Fruit fly (Drosophila melanogaster) Kc167 (cell line): Measurements from ENCODE around the gene CG43094.

Experiments used
- Myc ChIP-seq: fragments of >200 bp; optimal IDR thresholded peaks from 2 replicates; lab custom pipeline; 2017; ENCODE audit warnings: missing external identifiers
- Sin3A ChIP-seq: fragments of >200 bp; optimal IDR thresholded peaks from 2 replicates; lab custom pipeline; 2018; ENCODE audit warnings: missing external identifiers
- h ChIP-seq: fragments of >200 bp; optimal IDR thresholded peaks from 3 replicates; lab custom pipeline; 2018; ENCODE audit warnings: missing external identifiers
- insv ChIP-seq: fragments of >200 bp; optimal IDR thresholded peaks from 3 replicates; lab custom pipeline; 2018; ENCODE audit warnings: missing external identifiers
- psq ChIP-seq: fragments of >200 bp; optimal IDR thresholded peaks from 2 replicates; lab custom pipeline; 2017; ENCODE audit warnings: missing external identifiers
- ttk ChIP-seq: sonication (Bioruptor generic); optimal IDR thresholded peaks from 2 replicates; lab custom pipeline; 2017; ENCODE audit warnings: missing external identifiers

CG43094 gene

DNA sequence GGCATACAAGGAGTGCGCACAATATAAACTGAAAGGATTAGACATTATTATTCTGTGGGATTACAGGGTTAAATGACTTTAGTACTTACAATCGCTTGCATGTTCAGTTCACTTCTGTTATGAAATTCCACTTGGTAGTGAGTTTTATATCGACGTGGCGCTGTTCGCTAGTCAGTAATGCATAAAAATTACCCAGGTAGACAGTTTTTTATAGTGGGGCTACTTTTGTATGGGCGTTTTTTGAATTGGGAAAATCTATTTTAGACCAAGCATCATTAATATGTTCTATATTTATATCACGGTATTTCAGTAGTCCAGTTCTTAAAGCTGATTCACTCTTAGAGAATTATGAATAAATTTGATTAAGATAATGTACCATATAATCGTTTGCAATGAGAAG is 883 bp upstream of the CG43094 start, which contains the start of gene CG43095:
Gene CG43095 (minus strand): TSS at position 101 of the 400 bp plus-strand sequence.
- TF ChIP-seq ttk (lab: Kevin White, UChicago) (no peak), Myc (lab: Kevin White, UChicago) (no peak), h (lab: Kevin White, UChicago) (no peak), Sin3A (lab: Kevin White, UChicago) (no peak)

DNA sequence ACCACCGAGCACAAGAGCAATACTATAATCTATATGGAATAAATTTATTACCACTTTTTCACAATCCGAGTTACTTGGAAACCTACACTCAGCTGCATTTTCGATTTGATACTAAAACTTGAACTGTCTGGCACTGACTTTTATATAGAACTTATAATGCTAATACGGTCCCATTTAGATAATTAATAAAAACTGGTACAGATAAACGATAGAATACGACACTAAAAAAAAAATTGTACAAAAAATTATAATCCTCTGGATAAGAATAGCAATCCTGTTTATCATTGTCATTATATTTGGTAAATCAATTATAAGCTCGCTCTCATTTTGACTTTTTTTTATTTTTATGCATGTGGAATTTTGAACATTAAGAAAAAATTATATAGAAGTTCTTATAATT is 580 bp downstream of the CG43094 start, which contains the start of gene CG43093:
Gene CG43093 (minus strand): TSS at position 101 of the 400 bp plus-strand sequence.
- TF ChIP-seq h (lab: Kevin White, UChicago) (no peak), psq (no peak), ttk (lab: Kevin White, UChicago) (no peak), Sin3A (lab: Kevin White, UChicago) (no peak), Myc (lab: Kevin White, UChicago) (no peak), insv (lab: Kevin White, UChicago) (no peak)

DNA sequence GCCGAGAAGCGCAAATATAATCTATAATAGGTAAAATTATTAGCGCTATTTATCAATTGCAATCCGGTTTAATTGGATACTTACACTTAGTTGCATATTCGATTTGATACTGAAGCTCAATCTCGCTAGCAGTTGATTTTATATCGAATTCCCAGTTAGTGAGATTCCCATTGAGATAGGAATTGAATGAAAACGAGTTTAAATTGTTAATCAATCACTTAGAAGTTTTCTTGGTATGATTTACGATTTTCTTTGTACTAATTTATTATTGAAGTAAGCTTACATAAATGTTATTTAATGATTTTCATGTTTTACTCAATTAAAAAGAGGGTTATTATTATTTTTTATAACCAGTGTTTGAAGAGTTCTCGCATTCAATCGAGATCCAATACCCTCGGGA is 1.2 kb downstream of the CG43094 start, which contains the start of gene CG43092:
Gene CG43092 (minus strand): TSS at position 101 of the 400 bp plus-strand sequence.
- TF ChIP-seq psq, result no peak
- no peak for TF ChIP-seq Sin3A (lab: Kevin White, UChicago)
- TF ChIP-seq h (lab: Kevin White, UChicago), result no peak
- no peak for TF ChIP-seq insv (lab: Kevin White, UChicago)
- no peak for TF ChIP-seq ttk (lab: Kevin White, UChicago)
- TF ChIP-seq Myc (lab: Kevin White, UChicago), result no peak

DNA sequence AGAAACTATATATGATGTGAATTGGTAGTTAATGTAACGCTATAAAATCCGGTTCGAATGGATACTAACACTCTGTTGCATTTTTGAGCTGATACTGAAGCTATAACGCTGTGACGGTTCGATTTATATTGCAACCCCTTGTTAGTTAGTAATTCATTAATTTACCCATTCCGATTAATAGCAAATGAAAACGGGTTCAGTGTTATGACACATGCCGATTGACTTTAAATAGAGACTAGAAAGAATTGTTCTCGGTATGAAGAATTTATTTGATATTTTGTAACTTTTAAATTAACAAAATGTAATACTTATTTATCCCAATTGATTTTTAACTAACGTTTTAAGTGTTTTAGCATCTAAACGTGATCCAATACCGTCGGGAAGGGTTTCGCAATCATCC is 2.2 kb downstream of the CG43094 start, which contains the start of gene CG43091:
Gene CG43091 (minus strand): TSS at position 101 of the 400 bp plus-strand sequence.
- TF ChIP-seq Myc (lab: Kevin White, UChicago) (no peak), h (lab: Kevin White, UChicago) (no peak), insv (lab: Kevin White, UChicago) (no peak), Sin3A (lab: Kevin White, UChicago) (no peak), ttk (lab: Kevin White, UChicago) (no peak), psq (no peak)

DNA sequence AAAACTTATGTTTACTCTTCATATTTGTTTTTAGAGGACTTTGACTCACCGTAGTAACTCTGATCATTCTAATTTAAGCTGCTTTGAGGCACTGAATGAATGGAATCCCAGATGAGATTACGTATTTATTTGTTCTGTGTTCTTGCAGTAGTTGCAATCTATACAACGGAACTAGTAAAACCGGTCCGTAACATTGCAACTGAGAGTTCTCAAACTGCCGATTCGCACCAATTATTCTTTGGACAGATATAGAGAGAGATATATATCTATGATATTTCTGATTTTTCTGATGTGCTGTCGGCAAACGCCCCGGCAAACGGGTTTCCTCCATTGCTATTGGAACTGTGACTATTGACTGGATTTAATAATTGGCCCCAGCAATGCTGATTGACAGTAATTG is 3.2 kb downstream of the CG43094 start, which contains the start of gene CG13841:
Gene CG13841 (minus strand): TSS at position 101 of the 400 bp plus-strand sequence.
- TF ChIP-seq insv (lab: Kevin White, UChicago), result no peak
- no peak for TF ChIP-seq psq
- no peak for TF ChIP-seq Myc (lab: Kevin White, UChicago)

DNA sequence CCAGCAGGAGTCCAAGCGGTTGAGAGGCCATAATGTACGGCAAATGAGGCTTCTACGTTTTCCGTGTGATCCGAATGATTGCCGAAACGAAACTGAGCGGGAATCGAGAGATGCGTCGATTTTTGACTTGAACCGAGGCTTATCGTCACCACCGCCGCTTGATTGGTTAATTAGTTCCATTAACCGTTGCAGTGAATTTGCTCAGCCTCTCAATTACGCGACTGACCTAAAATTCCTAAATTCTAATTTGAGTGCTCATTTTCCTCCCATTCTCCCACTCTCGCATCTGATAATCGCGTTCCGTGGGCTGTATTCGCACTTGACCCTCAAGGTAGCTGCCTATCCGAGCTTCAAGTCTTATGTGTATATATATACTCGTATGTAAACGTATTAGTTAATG is 4.7 kb downstream of the CG43094 start, which contains the start of gene Nepl15:
Gene Nepl15 (minus strand): TSS at position 101 of the 400 bp plus-strand sequence.
- TF ChIP-seq insv (lab: Kevin White, UChicago) (no peak), psq (no peak), h (lab: Kevin White, UChicago) (no peak), Myc (lab: Kevin White, UChicago) (no peak), Sin3A (lab: Kevin White, UChicago) (no peak), ttk (lab: Kevin White, UChicago) (no peak)

DNA sequence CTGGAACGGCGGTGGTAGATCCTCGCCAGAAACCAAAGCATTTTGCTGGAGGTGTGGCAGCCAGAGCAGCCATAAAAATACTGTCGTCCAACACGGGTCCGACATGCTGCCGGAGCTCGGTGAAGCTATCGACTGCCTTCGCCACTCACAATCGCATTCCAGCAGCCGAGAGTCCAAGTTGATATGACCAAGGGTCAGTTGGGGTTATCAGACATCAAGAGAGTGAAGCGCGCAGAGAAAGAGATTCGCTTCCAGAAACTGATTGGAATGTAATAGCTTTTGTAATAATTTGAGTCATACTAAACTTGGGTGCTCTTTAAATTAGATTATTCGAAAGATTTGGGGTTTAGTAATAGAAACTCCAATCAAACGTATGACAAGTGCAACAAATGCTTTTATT is 7.2 kb downstream of the CG43094 start, which contains the start of gene Nepl14:
Gene Nepl14 (minus strand): TSS at position 125 of the 400 bp plus-strand sequence.
- TF ChIP-seq psq (no peak), Sin3A (lab: Kevin White, UChicago) (no peak), insv (lab: Kevin White, UChicago) (no peak), h (lab: Kevin White, UChicago) (no peak), Myc (lab: Kevin White, UChicago) (no peak), ttk (lab: Kevin White, UChicago) (no peak)

DNA sequence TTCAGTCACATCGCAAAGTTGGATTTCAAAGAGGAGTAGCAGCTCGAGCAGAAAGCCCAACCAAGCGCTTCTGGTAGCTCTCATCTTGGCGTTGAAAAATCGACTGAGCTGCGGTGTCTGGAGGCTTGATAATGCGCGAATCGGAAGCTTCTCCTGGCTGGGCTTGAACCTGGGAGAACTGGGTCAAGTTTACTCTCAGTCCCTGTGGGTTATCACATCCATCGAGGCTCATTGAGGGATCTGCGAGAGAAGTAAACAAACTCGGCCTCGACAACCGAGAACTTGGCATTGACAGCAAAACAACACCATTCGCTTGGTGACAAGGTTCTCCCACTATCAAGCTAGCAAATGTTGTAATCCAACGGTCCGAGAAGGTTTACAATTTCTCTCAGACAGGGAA is 9.8 kb downstream of the CG43094 start, which contains the start of gene Nepl13:
Gene Nepl13 (minus strand): TSS at position 89 of the 400 bp plus-strand sequence.
- TF ChIP-seq psq (no peak), insv (lab: Kevin White, UChicago) (no peak)

DNA sequence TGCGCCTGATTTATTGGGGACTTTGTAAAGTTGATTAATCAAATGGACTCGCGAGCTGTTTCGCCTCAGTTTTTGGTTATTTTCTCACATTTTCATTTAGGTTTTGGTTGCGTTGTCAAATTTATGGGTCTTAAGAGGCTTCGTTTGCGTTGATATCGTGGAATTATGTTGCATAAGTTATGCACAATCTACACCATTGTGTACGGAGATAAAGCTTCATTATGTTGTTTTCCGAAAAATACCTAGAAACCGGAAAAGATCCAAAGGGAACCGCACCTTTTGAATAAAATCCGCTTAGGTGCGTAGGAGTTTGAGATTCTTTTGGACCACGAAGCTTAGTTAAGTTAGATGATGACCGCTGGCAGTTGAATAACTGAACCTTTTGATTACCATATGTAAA is 13.7 kb downstream of the CG43094 start:
- TF ChIP-seq h (lab: Kevin White, UChicago) (no peak), psq (no peak), insv (lab: Kevin White, UChicago) (no peak), Sin3A (lab: Kevin White, UChicago) (no peak), ttk (lab: Kevin White, UChicago) (no peak), Myc (lab: Kevin White, UChicago) (no peak)

DNA sequence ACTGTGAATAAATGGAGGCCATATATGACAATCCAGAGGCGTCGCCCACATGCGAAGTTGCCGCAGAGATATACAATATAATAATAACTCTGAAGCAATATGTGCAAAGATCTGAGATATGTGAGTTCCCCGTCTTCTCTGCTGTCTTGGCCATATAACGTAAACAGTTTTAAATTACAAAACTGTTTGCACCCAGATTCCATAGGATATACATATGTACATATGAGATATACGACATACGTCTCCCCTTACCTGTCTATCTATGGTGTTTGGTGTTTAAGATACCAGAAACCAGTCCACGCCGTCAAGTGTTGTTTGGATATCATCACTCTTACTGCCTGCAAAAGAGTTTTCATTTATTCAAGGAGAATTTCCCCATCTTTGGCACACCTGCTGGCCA is 14.5 kb downstream of the CG43094 start:
- TF ChIP-seq ttk (lab: Kevin White, UChicago) (no peak), h (lab: Kevin White, UChicago) (no peak), Myc (lab: Kevin White, UChicago) (no peak), Sin3A (lab: Kevin White, UChicago) (no peak), insv (lab: Kevin White, UChicago) (no peak), psq (no peak)

DNA sequence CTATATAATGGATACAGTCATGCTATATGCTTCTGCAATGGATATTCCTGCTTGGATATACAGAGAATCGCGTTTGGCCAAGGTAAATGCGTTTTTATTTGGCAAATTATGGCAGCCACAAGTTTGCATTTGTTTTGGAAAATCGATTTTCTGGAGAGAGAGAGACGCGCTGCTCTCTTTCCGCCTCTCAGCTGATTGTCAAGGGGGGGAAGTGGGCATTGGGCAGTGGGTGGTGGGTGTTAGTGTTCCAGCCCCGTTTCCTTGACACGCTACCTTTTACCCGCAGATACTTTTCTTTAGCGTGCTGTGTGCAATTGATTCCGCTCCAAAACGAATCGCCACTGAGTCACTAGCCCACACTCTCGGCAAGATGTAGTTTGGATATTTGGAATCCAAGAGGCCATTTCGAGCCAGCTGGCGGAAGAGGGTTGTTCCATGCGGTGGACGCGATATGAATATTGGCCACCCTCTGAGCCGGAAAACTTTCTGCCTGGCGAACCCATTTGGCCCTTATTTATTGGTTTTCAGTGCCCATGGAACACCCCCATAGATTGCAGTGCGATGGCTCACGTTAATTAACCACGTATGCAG is 15.5 kb downstream of the CG43094 start:
- TF ChIP-seq h (lab: Kevin White, UChicago) (no peak), Myc (lab: Kevin White, UChicago) (no peak), ttk (lab: Kevin White, UChicago) (no peak), insv (lab: Kevin White, UChicago) (no peak), psq (no peak), Sin3A (lab: Kevin White, UChicago) (no peak)
